Worm (Caenorhabditis elegans): ENCODE data around the gene M02F4.2.

DNA sequence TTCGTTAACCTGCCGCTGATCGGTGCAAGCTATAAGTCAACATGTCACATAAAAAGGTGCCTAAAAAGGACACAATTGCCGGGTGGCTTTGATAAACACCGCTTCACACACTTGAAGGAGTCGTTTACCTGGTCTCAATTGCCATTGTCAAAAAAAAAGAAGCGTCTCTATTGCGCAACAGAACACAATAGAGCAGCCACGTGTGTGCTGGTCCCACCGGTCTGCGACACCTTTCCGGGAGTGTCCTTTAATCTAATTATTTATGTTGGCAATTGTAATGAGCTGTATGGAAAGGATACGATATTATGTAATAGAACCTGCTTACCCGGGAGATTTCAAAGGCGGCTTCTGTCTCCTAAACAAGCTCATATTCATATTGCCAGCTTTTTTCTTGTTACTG lies 27.6 kb upstream of the M02F4.2 start:
- no peak for TF ChIP-seq him-1 (tag; optimal IDR thresholded peaks at IDR 0.05)
- TF ChIP-seq dao-5 (tag; optimal IDR thresholded peaks at IDR 0.05) = no peak
